Fruit fly (Drosophila melanogaster) whole organism, embryonic: ENCODE results near the gene ND-23.

Experiments
- BEAF-32 ChIP-seq: fragments of 200-800 bp; sonication (Bioruptor generic); optimal IDR thresholded peaks from 3 replicates; lab custom pipeline; 2017; ENCODE audit warnings: missing biosample characterization, missing genetic modification characterization, mild to moderate bottlenecking, moderate library complexity, missing genetic modification reagents
- CG11456 ChIP-seq: fragments of 200-800 bp; sonication (Bioruptor generic); IDR thresholded peaks from 3 replicates; pipeline ENCODE4 v1.3.6; 2022; ENCODE audit warnings: missing biosample characterization, missing genetic modification characterization
- CG12744 ChIP-seq: fragments of 200-800 bp; sonication (Bioruptor generic); optimal IDR thresholded peaks from 2 replicates; lab custom pipeline; 2016; ENCODE audit warnings: missing biosample characterization, missing genetic modification characterization
- CG13287 ChIP-seq: fragments of 200-800 bp; sonication (Bioruptor generic); IDR thresholded peaks from 2 replicates; pipeline ENCODE4 v1.3.6; 2022; ENCODE audit warnings: missing biosample characterization, missing genetic modification characterization; ENCODE audit not compliant: partially characterized antibody
- CG13296 ChIP-seq: fragments of 200-800 bp; sonication (Bioruptor generic); optimal IDR thresholded peaks from 3 replicates; lab custom pipeline; 2018; ENCODE audit warnings: missing biosample characterization, mild to moderate bottlenecking, missing genetic modification characterization
- CG14441 ChIP-seq: fragments of 200-800 bp; sonication (Bioruptor generic); IDR thresholded peaks from 2 replicates; pipeline ENCODE4 v1.3.6; 2022; ENCODE audit warnings: missing biosample characterization, missing genetic modification characterization
- CG14860 ChIP-seq: fragments of 200-800 bp; sonication (Bioruptor generic); IDR thresholded peaks from 3 replicates; pipeline ENCODE4 v1.3.6; 2022; ENCODE audit warnings: missing biosample characterization, missing genetic modification characterization; ENCODE audit not compliant: partially characterized antibody
- CG14965 ChIP-seq: fragments of 200-800 bp; sonication (Bioruptor generic); optimal IDR thresholded peaks from 2 replicates; lab custom pipeline; 2016; ENCODE audit warnings: missing biosample characterization, missing genetic modification characterization, borderline replicate concordance
- CG1529 ChIP-seq: fragments of 200-800 bp; sonication (Bioruptor generic); optimal IDR thresholded peaks from 3 replicates; lab custom pipeline; 2018; ENCODE audit warnings: missing biosample characterization, missing genetic modification characterization
- CG15514 ChIP-seq: fragments of 200-800 bp; sonication (Bioruptor generic); optimal IDR thresholded peaks from 3 replicates; lab custom pipeline; 2017; ENCODE audit warnings: missing biosample characterization, missing genetic modification characterization, mild to moderate bottlenecking, moderate library complexity, missing genetic modification reagents
- CG17186 ChIP-seq: fragments of 200-800 bp; sonication (Bioruptor generic); optimal IDR thresholded peaks from 3 replicates; lab custom pipeline; 2017; ENCODE audit warnings: missing biosample characterization, missing genetic modification reagents, missing genetic modification characterization
- CG2120 ChIP-seq: fragments of 200-800 bp; sonication (Bioruptor generic); optimal IDR thresholded peaks from 3 replicates; lab custom pipeline; 2016; ENCODE audit warnings: missing biosample characterization, missing genetic modification characterization
- CG2199 ChIP-seq: fragments of 200-800 bp; sonication (Bioruptor generic); IDR thresholded peaks from 3 replicates; pipeline ENCODE4 v1.3.6; 2022; ENCODE audit warnings: missing biosample characterization, missing genetic modification characterization
- CG2678 ChIP-seq: fragments of 200-800 bp; sonication (Bioruptor generic); optimal IDR thresholded peaks from 3 replicates; lab custom pipeline; 2019; ENCODE audit warnings: missing biosample characterization, mild to moderate bottlenecking, missing genetic modification characterization, moderate library complexity
- CG31224 ChIP-seq: fragments of 200-800 bp; sonication (Bioruptor generic); IDR thresholded peaks from 2 replicates; pipeline ENCODE4 v1.3.6; 2022; ENCODE audit warnings: missing biosample characterization, missing genetic modification characterization
- CG4282 ChIP-seq: fragments of 200-800 bp; sonication (Bioruptor generic); optimal IDR thresholded peaks from 2 replicates; lab custom pipeline; 2016; ENCODE audit warnings: missing biosample characterization, missing genetic modification characterization
- CG6683 ChIP-seq: fragments of 200-800 bp; sonication (Bioruptor generic); optimal IDR thresholded peaks from 2 replicates; lab custom pipeline; 2017; ENCODE audit warnings: missing biosample characterization, mild to moderate bottlenecking, missing genetic modification characterization, missing genetic modification reagents
- CG6791 ChIP-seq: fragments of 200-800 bp; sonication (Bioruptor generic); IDR thresholded peaks from 3 replicates; pipeline ENCODE4 v1.3.6; 2022; ENCODE audit warnings: missing biosample characterization, missing genetic modification characterization; ENCODE audit not compliant: partially characterized antibody
- CG7987 ChIP-seq: fragments of 200-800 bp; sonication (Bioruptor generic); optimal IDR thresholded peaks from 2 replicates; lab custom pipeline; 2018; ENCODE audit warnings: missing biosample characterization, mild to moderate bottlenecking, missing genetic modification characterization, moderate library complexity
- CG8359 ChIP-seq: fragments of 200-800 bp; sonication (Bioruptor generic); optimal IDR thresholded peaks from 2 replicates; lab custom pipeline; 2017; ENCODE audit warnings: missing biosample characterization, mild to moderate bottlenecking, missing genetic modification characterization, borderline replicate concordance
- CTCF ChIP-seq: fragments of 200-800 bp; sonication (Bioruptor generic); optimal IDR thresholded peaks from 2 replicates; lab custom pipeline; 2017; ENCODE audit warnings: missing biosample characterization, mild to moderate bottlenecking, missing genetic modification characterization, moderate library complexity
- Chrac-16 ChIP-seq: fragments of 200-800 bp; sonication (Bioruptor generic); optimal IDR thresholded peaks from 3 replicates; lab custom pipeline; 2016; ENCODE audit warnings: missing biosample characterization, missing genetic modification characterization
- CkIIα-i1 ChIP-seq: fragments of 200-800 bp; sonication (Bioruptor generic); IDR thresholded peaks from 2 replicates; pipeline ENCODE4 v1.3.6; 2022; ENCODE audit warnings: missing biosample characterization, missing genetic modification characterization
- Deaf1 ChIP-seq: fragments of 200-800 bp; optimal IDR thresholded peaks from 3 replicates; lab custom pipeline; 2019; ENCODE audit warnings: missing biosample characterization, mild to moderate bottlenecking, missing genetic modification characterization, moderate library complexity
- Fer2 ChIP-seq: fragments of 200-800 bp; sonication (Bioruptor generic); optimal IDR thresholded peaks from 2 replicates; lab custom pipeline; 2018; ENCODE audit warnings: missing biosample characterization, mild to moderate bottlenecking, missing genetic modification characterization, moderate library complexity
- Fer3 ChIP-seq: fragments of 200-800 bp; sonication (Bioruptor generic); optimal IDR thresholded peaks from 2 replicates; lab custom pipeline; 2018; ENCODE audit warnings: missing biosample characterization, mild to moderate bottlenecking, missing genetic modification characterization, moderate library complexity
- H15 ChIP-seq: fragments of 200-800 bp; sonication (Bioruptor generic); IDR thresholded peaks from 3 replicates; pipeline ENCODE4 v1.3.6; 2022; ENCODE audit warnings: missing biosample characterization, missing genetic modification characterization
- HLH3B ChIP-seq: fragments of 200-800 bp; sonication (Bioruptor generic); IDR thresholded peaks from 2 replicates; pipeline ENCODE4 v1.3.6; 2022; ENCODE audit warnings: missing biosample characterization, missing genetic modification characterization
- Jarid2 ChIP-seq: fragments of 200-800 bp; sonication (Bioruptor generic); optimal IDR thresholded peaks from 3 replicates; lab custom pipeline; 2017; ENCODE audit warnings: mild to moderate bottlenecking, missing biosample characterization, missing genetic modification reagents, missing genetic modification characterization
- Max ChIP-seq: fragments of 200-800 bp; sonication (Bioruptor generic); optimal IDR thresholded peaks from 2 replicates; lab custom pipeline; 2016; ENCODE audit warnings: missing biosample characterization, mild to moderate bottlenecking, missing genetic modification characterization
- Meics ChIP-seq: fragments of 200-800 bp; sonication (Bioruptor generic); optimal IDR thresholded peaks from 2 replicates; lab custom pipeline; 2017; ENCODE audit warnings: missing biosample characterization, mild to moderate bottlenecking, missing genetic modification characterization
- Scr ChIP-seq: fragments of 200-800 bp; sonication (Bioruptor generic); IDR thresholded peaks from 2 replicates; pipeline ENCODE4 v1.3.6; 2022; ENCODE audit warnings: missing biosample characterization, missing genetic modification characterization; ENCODE audit not compliant: partially characterized antibody
- Six4 ChIP-seq: fragments of 200-800 bp; sonication (Bioruptor generic); optimal IDR thresholded peaks from 2 replicates; lab custom pipeline; 2016; ENCODE audit warnings: missing biosample characterization, missing genetic modification characterization
- Xrp1 ChIP-seq: fragments of 200-800 bp; sonication (Bioruptor generic); IDR thresholded peaks from 2 replicates; pipeline ENCODE4 v1.3.6; 2022; ENCODE audit warnings: missing biosample characterization, missing genetic modification characterization
- bigmax ChIP-seq: fragments of 200-800 bp; sonication (Bioruptor generic); optimal IDR thresholded peaks from 2 replicates; lab custom pipeline; 2018; ENCODE audit warnings: missing biosample characterization, mild to moderate bottlenecking, missing genetic modification characterization
- br ChIP-seq: fragments of >200 bp; optimal IDR thresholded peaks from 2 replicates; lab custom pipeline; 2017
- bsh ChIP-seq, 2 experiments: fragments of 200-800 bp; sonication (Bioruptor generic); optimal IDR thresholded peaks; 2 replicates each; lab custom pipeline; 2017 to 2018; ENCODE audit warnings: mild to moderate bottlenecking in 2 of 2, missing biosample characterization in 2 of 2, missing genetic modification characterization in 2 of 2, moderate library complexity in 1 of 2
- cas ChIP-seq: fragments of 200-800 bp; sonication (Bioruptor generic); IDR thresholded peaks from 2 replicates; pipeline ENCODE4 v1.3.6; 2022; ENCODE audit warnings: missing biosample characterization, missing genetic modification characterization
- cg ChIP-seq: fragments of 200-800 bp; sonication (Bioruptor generic); optimal IDR thresholded peaks from 3 replicates; lab custom pipeline; 2019; ENCODE audit warnings: missing biosample characterization, mild to moderate bottlenecking, missing genetic modification characterization, moderate library complexity
- crc ChIP-seq: fragments of 200-800 bp; sonication (Bioruptor generic); optimal IDR thresholded peaks from 2 replicates; lab custom pipeline; 2016; ENCODE audit warnings: missing biosample characterization, missing genetic modification characterization
- dmrt11E ChIP-seq: fragments of 200-800 bp; sonication (Bioruptor generic); optimal IDR thresholded peaks from 3 replicates; lab custom pipeline; 2018; ENCODE audit warnings: missing biosample characterization, mild to moderate bottlenecking, missing genetic modification characterization, moderate library complexity
- inv ChIP-seq: fragments of 200-800 bp; sonication (Bioruptor generic); IDR thresholded peaks from 2 replicates; pipeline ENCODE4 v1.3.6; 2022; ENCODE audit warnings: missing biosample characterization, missing genetic modification characterization; ENCODE audit not compliant: partially characterized antibody
- oc ChIP-seq: fragments of 200-800 bp; sonication (Bioruptor generic); optimal IDR thresholded peaks from 2 replicates; lab custom pipeline; 2018; ENCODE audit warnings: missing biosample characterization, mild to moderate bottlenecking, missing genetic modification characterization, moderate library complexity
- phol ChIP-seq: fragments of 200-800 bp; sonication (Bioruptor generic); optimal IDR thresholded peaks from 3 replicates; lab custom pipeline; 2018; ENCODE audit warnings: missing biosample characterization, mild to moderate bottlenecking, missing genetic modification characterization, moderate library complexity
- slp2 ChIP-seq: fragments of 200-800 bp; sonication (Bioruptor generic); optimal IDR thresholded peaks from 2 replicates; lab custom pipeline; 2016; ENCODE audit warnings: missing biosample characterization, missing genetic modification characterization
- stc ChIP-seq: fragments of 200-800 bp; sonication (Bioruptor generic); IDR thresholded peaks from 2 replicates; pipeline ENCODE4 v1.3.6; 2022; ENCODE audit warnings: missing biosample characterization, missing genetic modification characterization
- tgo ChIP-seq: fragments of 200-800 bp; sonication (Bioruptor generic); IDR thresholded peaks from 3 replicates; pipeline ENCODE4 v1.3.6; 2022; ENCODE audit warnings: missing biosample characterization, missing genetic modification characterization
- zfh2 ChIP-seq: fragments of 200-800 bp; sonication (Bioruptor generic); optimal IDR thresholded peaks from 2 replicates; lab custom pipeline; 2016; ENCODE audit warnings: missing biosample characterization, missing genetic modification characterization

The ND-23 gene

DNA sequence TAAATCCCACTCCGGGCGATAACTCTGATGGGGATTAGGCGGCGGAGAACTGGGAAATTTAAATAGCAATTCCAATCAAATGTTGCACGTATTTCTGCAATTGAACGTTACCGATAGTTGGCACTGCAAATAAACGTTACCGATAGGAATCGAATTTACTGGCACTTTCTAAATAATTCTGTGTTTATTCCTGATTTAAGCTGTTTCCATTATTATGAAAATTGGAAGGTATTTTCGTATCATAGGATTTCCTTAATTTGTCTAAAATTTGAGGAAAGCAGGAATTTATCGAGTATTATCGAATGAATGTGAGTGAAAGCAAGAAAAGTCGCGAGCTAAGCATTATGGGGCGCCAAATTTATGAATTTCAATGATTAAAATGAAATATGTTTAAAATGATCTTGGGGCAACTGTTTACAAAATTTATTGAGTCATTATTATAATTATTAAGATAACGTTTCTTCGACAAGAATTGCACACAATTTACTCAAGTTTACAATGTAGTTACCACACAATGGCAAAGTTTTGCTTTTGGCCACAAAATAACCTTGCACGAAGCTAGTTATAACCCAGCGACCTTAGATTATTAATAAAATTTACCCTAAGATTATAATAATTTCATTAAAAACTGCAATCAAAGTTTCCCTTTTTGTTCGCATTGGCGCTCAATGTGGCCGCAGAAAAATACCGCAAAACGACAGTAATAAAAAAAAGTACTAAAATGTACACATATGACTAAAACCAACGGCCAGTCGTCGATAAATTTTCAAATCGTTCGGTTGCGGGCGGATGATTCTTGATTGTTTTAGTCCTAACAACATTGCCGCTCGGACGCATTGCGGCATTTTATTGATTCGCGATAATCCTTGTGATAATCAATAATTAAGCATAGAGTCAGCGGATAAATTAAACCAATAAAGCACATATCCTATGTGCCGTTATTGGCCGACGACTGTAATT lies 33.1 kb downstream of the ND-23 start, which contains the start of gene alpha-Man-IIb (continued):
- peak; percentile 4 to 33 for TF ChIP-seq bsh (GFP tag; optimal IDR thresholded peaks at IDR 0.05; lab: Kevin White, UChicago)
- TF ChIP-seq cg = peak; percentile 70
- TF ChIP-seq CG14860 (GFP tag; lab: Robert Waterston, UW) = peak; percentile 62; the same call in 2 of the 3 replicates
- TF ChIP-seq HLH3B (GFP tag; lab: Robert Waterston, UW) = peak; percentile 17; the same call in 1 of the 2 replicates
- TF ChIP-seq crc (GFP tag; lab: Kevin White, UChicago) = no peak
- TF ChIP-seq CG8359 (GFP tag; lab: Kevin White, UChicago) = no peak
- no peak for TF ChIP-seq CG2678
- TF ChIP-seq CG11456 (GFP tag; lab: Robert Waterston, UW) = peak; percentile 23; the same call in 1 of the 3 replicates
- TF ChIP-seq CTCF (GFP tag; lab: Kevin White, UChicago) = peak; percentile 96
- no peak for TF ChIP-seq CG1529
- no peak for TF ChIP-seq Fer3 (tag; lab: Kevin White, UChicago)
- peak; percentile 60 for TF ChIP-seq Deaf1 (tag; lab: Kevin White, UChicago)
- TF ChIP-seq Fer2 = no peak
- TF ChIP-seq CG2120 (GFP tag; lab: Kevin White, UChicago) = peak; percentile 9
- peak; percentile 45; the same call in 1 of the 2 replicates for TF ChIP-seq stc
- TF ChIP-seq CG4282 = no peak
- TF ChIP-seq br = no peak
- peak; percentile 58 for TF ChIP-seq inv (GFP tag; lab: Robert Waterston, UW)
- peak; percentile 91 for TF ChIP-seq CG13287 (GFP tag; lab: Robert Waterston, UW)
- TF ChIP-seq Jarid2 (GFP tag; lab: Kevin White, UChicago) = peak; percentile 95
- peak; percentile 19; the same call in 1 of the 2 replicates for TF ChIP-seq Xrp1
- TF ChIP-seq zfh2 (GFP tag; lab: Kevin White, UChicago) = no peak
- peak; percentile 80 for TF ChIP-seq BEAF-32 (GFP tag; lab: Kevin White, UChicago)
- no peak for TF ChIP-seq Chrac-16 (GFP tag; lab: Kevin White, UChicago)
- peak; percentile 74; the same call in 2 of the 3 replicates for TF ChIP-seq CG2199 (GFP tag; lab: Robert Waterston, UW)
- TF ChIP-seq CG7987 = peak; percentile 34
- TF ChIP-seq CkIIα-i1 (GFP tag; lab: Robert Waterston, UW) = no peak
- TF ChIP-seq CG31224 = no peak
- TF ChIP-seq CG17186 (GFP tag; lab: Kevin White, UChicago) = peak; percentile 6
- no peak for TF ChIP-seq slp2
- no peak for TF ChIP-seq CG12744 (GFP tag; lab: Kevin White, UChicago)
- TF ChIP-seq CG15514 (GFP tag; lab: Kevin White, UChicago) = peak; percentile 62
- no peak for TF ChIP-seq Six4 (GFP tag; lab: Kevin White, UChicago)
- peak; percentile 41; the same call in 1 of the 2 replicates for TF ChIP-seq CG14441
- TF ChIP-seq H15 (GFP tag; lab: Robert Waterston, UW) = no peak
- TF ChIP-seq dmrt11E (tag; lab: Kevin White, UChicago) = no peak
- TF ChIP-seq Meics = peak; percentile 31
- peak; percentile 89 for TF ChIP-seq Scr (GFP tag; lab: Robert Waterston, UW)
- TF ChIP-seq CG13296 = no peak
- peak; percentile 44 for TF ChIP-seq phol
- TF ChIP-seq Max = peak; percentile 40
- TF ChIP-seq CG14965 (GFP tag; lab: Kevin White, UChicago) = no peak
- no peak for TF ChIP-seq cas (GFP tag; lab: Robert Waterston, UW)
- TF ChIP-seq bigmax (GFP tag; lab: Kevin White, UChicago) = peak; percentile 28
- peak; percentile 28 for TF ChIP-seq oc (tag; lab: Kevin White, UChicago)
- TF ChIP-seq CG6791 (GFP tag; lab: Robert Waterston, UW) = peak; percentile 50; the same call in 1 of the 3 replicates
- TF ChIP-seq CG6683 = no peak
- TF ChIP-seq tgo (GFP tag; lab: Robert Waterston, UW) = no peak
